Fruit fly (Drosophila melanogaster): ENCODE results near the gene CG32277.

CG32277 gene

dm6 chr3L:3192912-3193311, 12.3 kb downstream of the CG32277 start, which contains the start of gene Hsp83 (continued):
- TF ChIP-seq CG10274 (GFP tag; optimal IDR thresholded peaks at IDR 0.05) (peak; percentile 93), CG9932 (GFP tag; IDR thresholded peaks at IDR 0.05) (peak; percentile 84), Dad (GFP tag; optimal IDR thresholded peaks at IDR 0.05) (peak; percentile 95), pros (GFP tag; optimal IDR thresholded peaks at IDR 0.05) (peak; percentile 82), zen (tag; optimal IDR thresholded peaks at IDR 0.05) (peak; percentile 66), toy (GFP tag; IDR thresholded peaks at IDR 0.05) (peak; percentile 78; the same call in 1 of the 2 replicates), CG10366 (GFP tag; IDR thresholded peaks at IDR 0.05) (peak; percentile 85), CG10209 (GFP tag; optimal IDR thresholded peaks at IDR 0.05) (peak; percentile 96), gsb-n (tag; optimal IDR thresholded peaks at IDR 0.05) (peak; percentile 85), H15 (GFP tag; IDR thresholded peaks at IDR 0.05) (peak; percentile 92), CG43689 (GFP tag; IDR thresholded peaks at IDR 0.05) (peak; percentile 80), Dip3 (GFP tag; optimal IDR thresholded peaks at IDR 0.05) (peak; percentile 86), CG17802 (tag; optimal IDR thresholded peaks at IDR 0.05) (peak; percentile 86), Pdp1 (GFP tag; optimal IDR thresholded peaks at IDR 0.05) (peak; percentile 89), CG1233 (GFP tag; optimal IDR thresholded peaks at IDR 0.05) (peak; percentile 98), CG10979 (tag; optimal IDR thresholded peaks at IDR 0.05) (peak; percentile 89), CG3281 (GFP tag; optimal IDR thresholded peaks at IDR 0.05) (peak; percentile 99), eyg (GFP tag; optimal IDR thresholded peaks at IDR 0.05) (peak; percentile 97), trh (GFP tag; optimal IDR thresholded peaks at IDR 0.05) (peak; percentile 75), CG30020 (tag; optimal IDR thresholded peaks at IDR 0.05) (peak; percentile 48), hkb (optimal IDR thresholded peaks at IDR 0.05) (no peak), hkb (GFP tag; IDR thresholded peaks at IDR 0.05) (peak; percentile 96), CG16779 (GFP tag; IDR thresholded peaks at IDR 0.05) (peak; percentile 96), emc (GFP tag; optimal IDR thresholded peaks at IDR 0.05) (peak; percentile 90), vnd (GFP tag; IDR thresholded peaks at IDR 0.05; ENCODE audit: partially characterized antibody) (no peak), CG13624 (GFP tag; optimal IDR thresholded peaks at IDR 0.05) (peak; percentile 94), CG11504 (tag; optimal IDR thresholded peaks at IDR 0.05) (peak; percentile 85), CG7745 (tag; optimal IDR thresholded peaks at IDR 0.05) (peak; percentile 80), CG11247 (GFP tag; IDR thresholded peaks at IDR 0.05) (peak; percentile 95), PHDP (tag; optimal IDR thresholded peaks at IDR 0.05) (peak; percentile 98), Scr (GFP tag; IDR thresholded peaks at IDR 0.05; ENCODE audit: partially characterized antibody) (no peak), her (GFP tag; optimal IDR thresholded peaks at IDR 0.05) (peak; percentile 96), CG8944 (GFP tag; optimal IDR thresholded peaks at IDR 0.05) (peak; percentile 69), Dp (GFP tag; optimal IDR thresholded peaks at IDR 0.05) (peak; percentile 94), amos (GFP tag; IDR thresholded peaks at IDR 0.05; ENCODE audit: partially characterized antibody) (peak; percentile 3; the same call in 1 of the 2 replicates), fd3F (GFP tag; optimal IDR thresholded peaks at IDR 0.05) (peak; percentile 86), CG13775 (GFP tag; optimal IDR thresholded peaks at IDR 0.05) (peak; percentile 95), CG7556 (GFP tag; optimal IDR thresholded peaks at IDR 0.05) (peak; percentile 88), sqz (GFP tag; optimal IDR thresholded peaks at IDR 0.05) (peak; percentile 98), cwo (GFP tag; optimal IDR thresholded peaks at IDR 0.05) (peak; percentile 93), zf30C (GFP tag; optimal IDR thresholded peaks at IDR 0.05) (peak; percentile 84), ttk (GFP tag; IDR thresholded peaks at IDR 0.05) (peak; percentile 89), Oli (tag; optimal IDR thresholded peaks at IDR 0.05) (peak; percentile 86), Atf6 (GFP tag; IDR thresholded peaks at IDR 0.05) (peak; percentile 95), exex (tag; optimal IDR thresholded peaks at IDR 0.05) (peak; percentile 84), CG32532 (GFP tag; IDR thresholded peaks at IDR 0.05) (peak; percentile 95), klu (GFP tag; IDR thresholded peaks at IDR 0.05) (peak; percentile 63; the same call in 1 of the 2 replicates), NfI (GFP tag; optimal IDR thresholded peaks at IDR 0.05) (peak; percentile 98), sens-2 (GFP tag; IDR thresholded peaks at IDR 0.05) (peak; percentile 97), CG10565 (GFP tag; optimal IDR thresholded peaks at IDR 0.05) (peak; percentile 60)

Data from whole organism, embryonic.